Worm (Caenorhabditis elegans) whole organism, young adult: ENCODE data around the gene F10E9.3.
A peak's percentile ranks its signal among the peaks of the same experiment; 100 is the strongest.

Source experiments
- D2030.7 ChIP-seq: fragments of 200-800 bp; sonication (Bioruptor generic); IDR thresholded peaks from 2 replicates; pipeline ENCODE4 v1.3.6; 2022; ENCODE audit warnings: missing genetic modification reagents, missing genetic modification characterization, missing compliant biosample characterization
- F10E7.11 ChIP-seq: sonication (generic microtip); optimal IDR thresholded peaks from 2 replicates; lab custom pipeline; 2017; ENCODE audit warnings: mild to moderate bottlenecking, missing genetic modification characterization, moderate library complexity, missing compliant biosample characterization
- F33H1.4 ChIP-seq: fragments of 200-800 bp; sonication (Bioruptor generic); IDR thresholded peaks from 2 replicates; pipeline ENCODE4 v1.3.6; 2022; ENCODE audit warnings: missing genetic modification reagents, missing genetic modification characterization, missing compliant biosample characterization
- F52B5.7 ChIP-seq: sonication (generic microtip); optimal IDR thresholded peaks from 2 replicates; lab custom pipeline; 2016; ENCODE audit warnings: mild to moderate bottlenecking, missing genetic modification characterization, missing compliant biosample characterization
- F57A8.1 ChIP-seq: fragments of 200-800 bp; sonication (Bioruptor generic); optimal IDR thresholded peaks from 2 replicates; lab custom pipeline; 2018; ENCODE audit warnings: mild to moderate bottlenecking, missing genetic modification characterization, moderate library complexity, missing compliant biosample characterization
- Y53G8AR.9 ChIP-seq: fragments of 200-800 bp; sonication (Bioruptor generic); conservative IDR thresholded peaks from 2 replicates; pipeline ENCODE4 v1.3.6; 2022; ENCODE audit warnings: missing genetic modification reagents, missing genetic modification characterization, missing compliant biosample characterization
- Y79H2A.3 ChIP-seq: fragments of 200-800 bp; sonication (Bioruptor generic); conservative IDR thresholded peaks from 2 replicates; pipeline ENCODE4 v1.3.6; 2022; ENCODE audit warnings: missing genetic modification reagents, missing genetic modification characterization, missing compliant biosample characterization
- ama-1 ChIP-seq, 3 experiments: fragments of 150-350 bp in 1 of 3; sonication (generic microtip) in 2 of 3; optimal IDR thresholded peaks; 2 replicates each; lab custom pipeline; 2014 to 2018; ENCODE audit warnings: missing biosample characterization in 2 of 3, missing genetic modification characterization in 2 of 3, missing genetic modification reagents in 2 of 3
- aptf-3 ChIP-seq: fragments of 200-800 bp; sonication (Bioruptor generic); IDR thresholded peaks from 2 replicates; pipeline ENCODE4 v1.3.6; 2022; ENCODE audit warnings: missing genetic modification characterization, missing compliant biosample characterization
- atf-7 ChIP-seq: sonication (generic microtip); optimal IDR thresholded peaks from 2 replicates; lab custom pipeline; 2017; ENCODE audit warnings: mild to moderate bottlenecking, missing genetic modification characterization, missing compliant biosample characterization
- attf-3 ChIP-seq: fragments of 200-800 bp; sonication (Bioruptor generic); conservative IDR thresholded peaks from 2 replicates; pipeline ENCODE4 v1.3.6; 2022; ENCODE audit warnings: missing genetic modification reagents, missing genetic modification characterization, missing compliant biosample characterization
- attf-5 ChIP-seq: fragments of 200-800 bp; sonication (Bioruptor generic); optimal IDR thresholded peaks from 2 replicates; lab custom pipeline; 2018; ENCODE audit warnings: mild to moderate bottlenecking, missing genetic modification characterization, missing compliant biosample characterization
- attf-6 ChIP-seq: fragments of 200-800 bp; sonication (Bioruptor generic); IDR thresholded peaks from 2 replicates; pipeline ENCODE4 v1.3.6; 2022; ENCODE audit warnings: missing genetic modification reagents, missing genetic modification characterization, missing compliant biosample characterization
- bed-2 ChIP-seq: fragments of 200-800 bp; sonication (Bioruptor generic); IDR thresholded peaks from 2 replicates; pipeline ENCODE4 v1.3.6; 2022; ENCODE audit warnings: missing genetic modification reagents, missing genetic modification characterization, missing compliant biosample characterization
- ccch-3 ChIP-seq: fragments of 200-800 bp; sonication (Bioruptor generic); optimal IDR thresholded peaks from 2 replicates; lab custom pipeline; 2018; ENCODE audit warnings: mild to moderate bottlenecking, missing genetic modification characterization, missing compliant biosample characterization
- cebp-1 ChIP-seq, 2 experiments: fragments of 200-800 bp in 1 of 2; sonication (Bioruptor generic) in 1 of 2; sonication (generic microtip) in 1 of 2; IDR thresholded peaks in 1 of 2; optimal IDR thresholded peaks in 1 of 2; 2 replicates each; pipeline versions ENCODE4 v1.3.6 to Lab custom; 2017 to 2022; ENCODE audit warnings: missing compliant biosample characterization in 2 of 2, missing genetic modification characterization in 2 of 2, mild to moderate bottlenecking in 1 of 2, missing genetic modification reagents in 1 of 2, moderate library complexity in 1 of 2
- ceh-100 ChIP-seq: fragments of 200-800 bp; sonication (Bioruptor generic); IDR thresholded peaks from 2 replicates; pipeline ENCODE4 v1.3.6; 2022; ENCODE audit warnings: missing genetic modification reagents, missing genetic modification characterization, missing compliant biosample characterization
- ceh-91 ChIP-seq: fragments of 200-800 bp; sonication (Bioruptor generic); IDR thresholded peaks from 2 replicates; pipeline ENCODE4 v1.3.6; 2022; ENCODE audit warnings: missing genetic modification reagents, missing genetic modification characterization, missing compliant biosample characterization
- dox-1 ChIP-seq: fragments of 200-800 bp; sonication (Bioruptor generic); IDR thresholded peaks from 2 replicates; pipeline ENCODE4 v1.3.6; 2022; ENCODE audit warnings: missing genetic modification reagents, missing genetic modification characterization, missing compliant biosample characterization
- egl-44 ChIP-seq: fragments of 200-800 bp; sonication (Bioruptor generic); IDR thresholded peaks from 2 replicates; pipeline ENCODE4 v1.3.6; 2022; ENCODE audit warnings: missing genetic modification reagents, missing genetic modification characterization, missing compliant biosample characterization
- egrh-3 ChIP-seq: fragments of 200-800 bp; sonication (Bioruptor generic); IDR thresholded peaks from 2 replicates; pipeline ENCODE4 v1.3.6; 2022; ENCODE audit warnings: missing genetic modification reagents, missing genetic modification characterization, missing compliant biosample characterization
- gei-17 ChIP-seq: fragments of 200-800 bp; sonication (Bioruptor generic); optimal IDR thresholded peaks from 2 replicates; lab custom pipeline; 2018; ENCODE audit warnings: mild to moderate bottlenecking, missing genetic modification characterization, missing compliant biosample characterization
- lag-1 ChIP-seq: fragments of 200-800 bp; sonication (Bioruptor generic); IDR thresholded peaks from 2 replicates; pipeline ENCODE4 v1.3.6; 2022; ENCODE audit warnings: missing genetic modification reagents, missing genetic modification characterization, missing compliant biosample characterization
- lin-35 ChIP-seq, 3 experiments: fragments of 150-350 bp in 2 of 3; sonication (generic microtip) in 1 of 3; optimal IDR thresholded peaks; 2 replicates each; lab custom pipeline; 2014 to 2018; ENCODE audit warnings: missing biosample characterization in 3 of 3, missing genetic modification characterization in 3 of 3, missing genetic modification reagents in 3 of 3
- lin-54 ChIP-seq: fragments of 200-800 bp; sonication (Bioruptor generic); optimal IDR thresholded peaks from 2 replicates; lab custom pipeline; 2018; ENCODE audit warnings: mild to moderate bottlenecking, missing genetic modification characterization, missing compliant biosample characterization
- lsy-27 ChIP-seq: sonication (generic microtip); optimal IDR thresholded peaks from 2 replicates; lab custom pipeline; 2017; ENCODE audit warnings: missing genetic modification characterization, mild to moderate bottlenecking, missing compliant biosample characterization, antibody characterized with exemption, missing genotype, borderline replicate concordance; ENCODE audit not compliant: insufficient read depth
- nfya-1 ChIP-seq: sonication (generic microtip); optimal IDR thresholded peaks from 2 replicates; lab custom pipeline; 2017; ENCODE audit warnings: antibody characterized with exemption, missing compliant biosample characterization, missing genetic modification characterization, borderline replicate concordance; ENCODE audit not compliant: insufficient read depth
- nfyb-1 ChIP-seq: fragments of 200-800 bp; sonication (Bioruptor generic); IDR thresholded peaks from 2 replicates; pipeline ENCODE4 v1.3.6; 2022; ENCODE audit warnings: missing genetic modification reagents, missing genetic modification characterization, missing compliant biosample characterization
- nhr-120 ChIP-seq: fragments of 200-800 bp; sonication (Bioruptor generic); IDR thresholded peaks from 2 replicates; pipeline ENCODE4 v1.3.6; 2022; ENCODE audit warnings: missing genetic modification characterization, missing compliant biosample characterization
- nhr-179 ChIP-seq: sonication (generic microtip); optimal IDR thresholded peaks from 2 replicates; lab custom pipeline; 2016; ENCODE audit warnings: mild to moderate bottlenecking, missing genetic modification characterization, missing compliant biosample characterization
- nhr-90 ChIP-seq: sonication (generic microtip); optimal IDR thresholded peaks from 2 replicates; lab custom pipeline; 2016; ENCODE audit warnings: missing genotype, mild to moderate bottlenecking, missing genetic modification characterization, missing compliant biosample characterization
- pbrm-1 ChIP-seq: fragments of 200-800 bp; sonication (Bioruptor generic); IDR thresholded peaks from 2 replicates; pipeline ENCODE4 v1.3.6; 2022; ENCODE audit warnings: missing genetic modification reagents, missing genetic modification characterization, missing compliant biosample characterization
- pha-4 ChIP-seq: fragments of 150-350 bp; sonication (generic microtip); optimal IDR thresholded peaks from 2 replicates; lab custom pipeline; 2014; ENCODE audit warnings: missing biosample characterization, missing genetic modification reagents, missing genetic modification characterization
- rec-8 ChIP-seq, 2 experiments: sonication (generic microtip); optimal IDR thresholded peaks; 2 replicates each; lab custom pipeline; 2016; ENCODE audit warnings: mild to moderate bottlenecking in 2 of 2, missing genetic modification characterization in 2 of 2, missing genetic modification reagents in 2 of 2, missing genotype in 2 of 2, missing biosample characterization in 1 of 2, missing compliant biosample characterization in 1 of 2, moderate library complexity in 1 of 2
- snpc-4 ChIP-seq, 5 experiments: fragments of 150-350 bp in 1 of 5; sonication (generic microtip) in 4 of 5; optimal IDR thresholded peaks; 2 replicates each; lab custom pipeline; 2014 to 2018; ENCODE audit warnings: missing genetic modification characterization in 5 of 5, missing biosample characterization in 3 of 5, antibody characterized with exemption in 2 of 5, mild to moderate bottlenecking in 2 of 5, missing compliant biosample characterization in 2 of 5, missing genotype in 2 of 5, moderate library complexity in 2 of 5, missing genetic modification reagents in 1 of 5
- tbx-9 ChIP-seq: sonication (generic microtip); optimal IDR thresholded peaks from 2 replicates; lab custom pipeline; 2016; ENCODE audit warnings: borderline replicate concordance, missing genetic modification characterization, inconsistent platforms, missing compliant biosample characterization
- tlf-1 ChIP-seq: fragments of 200-800 bp; sonication (Bioruptor generic); optimal IDR thresholded peaks from 2 replicates; lab custom pipeline; 2018; ENCODE audit warnings: mild to moderate bottlenecking, missing genetic modification characterization, missing compliant biosample characterization
- unc-130 ChIP-seq: sonication (generic microtip); optimal IDR thresholded peaks from 2 replicates; lab custom pipeline; 2016; ENCODE audit warnings: missing genetic modification reagents, missing genetic modification characterization, missing compliant biosample characterization
- zfh-2 ChIP-seq: fragments of 200-800 bp; sonication (Bioruptor generic); conservative IDR thresholded peaks from 2 replicates; pipeline ENCODE4 v1.3.6; 2022; ENCODE audit warnings: missing genetic modification reagents, missing genetic modification characterization, missing compliant biosample characterization
- ztf-22 ChIP-seq: fragments of 200-800 bp; sonication (Bioruptor generic); optimal IDR thresholded peaks from 2 replicates; lab custom pipeline; 2018; ENCODE audit warnings: mild to moderate bottlenecking, missing genetic modification characterization, moderate library complexity, missing compliant biosample characterization
- ztf-26 ChIP-seq: sonication (generic microtip); optimal IDR thresholded peaks from 2 replicates; lab custom pipeline; 2017; ENCODE audit warnings: missing genetic modification characterization, missing compliant biosample characterization
- ztf-3 ChIP-seq: fragments of 200-800 bp; sonication (Bioruptor generic); optimal IDR thresholded peaks from 2 replicates; lab custom pipeline; 2018; ENCODE audit warnings: mild to moderate bottlenecking, missing genetic modification characterization, missing compliant biosample characterization

Gene F10E9.3

ce11 chrIII:8310239-8311057 lies at the start of gene F10E9.3:
F10E9.3 (plus strand) TSS chrIII:8311007.
- 0 out of 2 replicates have a peak, but pooled peaks have one; percentile 12 for TF ChIP-seq F33H1.4 (GFP tag; lab: Robert Waterston, UW)
- no peak for TF ChIP-seq nfya-1
- TF ChIP-seq aptf-3 (GFP tag; lab: Robert Waterston, UW), result no peak
- TF ChIP-seq lsy-27 (tag; lab: Kevin White, UChicago), result no peak
- TF ChIP-seq snpc-4 (GFP tag; optimal IDR thresholded peaks at IDR 0.05; lab: Kevin White, UChicago), result no peak
- no peak for TF ChIP-seq snpc-4 (tag; optimal IDR thresholded peaks at IDR 0.05; lab: Kevin White, UChicago)

- TF ChIP-seq F52B5.7 (tag; lab: Kevin White, UChicago) (peak; percentile 44), nhr-90 (tag; lab: Kevin White, UChicago) (no peak), attf-6 (GFP tag; lab: Robert Waterston, UW) (no peak), ceh-91 (GFP tag; lab: Robert Waterston, UW) (no peak), ccch-3 (no peak), zfh-2 (GFP tag; lab: Robert Waterston, UW) (peak; percentile 95), ztf-26 (tag; lab: Kevin White, UChicago) (no peak), ceh-100 (GFP tag; lab: Robert Waterston, UW) (no peak), lag-1 (GFP tag; lab: Robert Waterston, UW) (no peak), Y79H2A.3 (GFP tag; lab: Robert Waterston, UW) (no peak), snpc-4 (GFP tag; optimal IDR thresholded peaks at IDR 0.05; lab: Kevin White, UChicago) (no peak), snpc-4 (tag; optimal IDR thresholded peaks at IDR 0.05; lab: Kevin White, UChicago) (no peak), lsy-27 (tag; lab: Kevin White, UChicago) (no peak), cebp-1 (GFP tag; IDR thresholded peaks at IDR 0.05; lab: Robert Waterston, UW) (no peak), cebp-1 (tag; optimal IDR thresholded peaks at IDR 0.05; lab: Kevin White, UChicago) (no peak), pbrm-1 (GFP tag; lab: Robert Waterston, UW) (no peak), Y53G8AR.9 (GFP tag; lab: Robert Waterston, UW) (no peak), egl-44 (GFP tag; lab: Robert Waterston, UW) (no peak), F10E7.11 (tag; lab: Kevin White, UChicago) (no peak), nhr-120 (no peak), egrh-3 (GFP tag; lab: Robert Waterston, UW) (peak; percentile 97), nfyb-1 (GFP tag; lab: Robert Waterston, UW) (0 out of 2 replicates have a peak, but pooled peaks have one; percentile 9), unc-130 (GFP tag; lab: Kevin White, UChicago) (no peak), lin-35 (GFP tag; optimal IDR thresholded peaks at IDR 0.05; lab: Kevin White, UChicago) (no peak), attf-5 (GFP tag; lab: Kevin White, UChicago) (no peak), rec-8 (tag; optimal IDR thresholded peaks at IDR 0.05; lab: Kevin White, UChicago) (no peak), nhr-179 (tag; lab: Kevin White, UChicago) (no peak), bed-2 (no peak), tbx-9 (tag; lab: Kevin White, UChicago) (no peak), dox-1 (GFP tag; lab: Robert Waterston, UW) (0 out of 2 replicates have a peak, but pooled peaks have one; percentile 23), pha-4 (no peak), ztf-22 (no peak), tlf-1 (GFP tag; lab: Kevin White, UChicago) (no peak), F57A8.1 (GFP tag; lab: Kevin White, UChicago) (no peak), ama-1 (optimal IDR thresholded peaks at IDR 0.05; lab: Kevin White, UChicago) (no peak), ama-1 (GFP tag; optimal IDR thresholded peaks at IDR 0.05; lab: Kevin White, UChicago) (no peak), lin-54 (GFP tag; lab: Kevin White, UChicago) (no peak), gei-17 (no peak), D2030.7 (GFP tag; lab: Robert Waterston, UW) (no peak), atf-7 (tag; lab: Kevin White, UChicago) (no peak), attf-3 (GFP tag; lab: Robert Waterston, UW) (no peak), ztf-3 (no peak)
Observed at ce11 chrIII:8262599-8262998, 48.2 kb upstream of the F10E9.3 start.
